Worm (Caenorhabditis elegans): Measurements from ENCODE around the gene F21C10.18.

- TF ChIP-seq cog-1 (tag; optimal IDR thresholded peaks at IDR 0.05), result no peak
- TF ChIP-seq flt-1 (GFP tag; IDR thresholded peaks at IDR 0.05), result no peak
- no peak for TF ChIP-seq T22C8.4 (GFP tag; IDR thresholded peaks at IDR 0.05)
- no peak for TF ChIP-seq ztf-29 (GFP tag; IDR thresholded peaks at IDR 0.05)
- TF ChIP-seq ref-1 (GFP tag; conservative IDR thresholded peaks at IDR 0.05), result no peak
- no peak for TF ChIP-seq med-1 (GFP tag; optimal IDR thresholded peaks at IDR 0.05; ENCODE audit: insufficient read depth)
- TF ChIP-seq klf-2 (GFP tag; conservative IDR thresholded peaks at IDR 0.05), result no peak
- no peak for TF ChIP-seq tab-1 (GFP tag; IDR thresholded peaks at IDR 0.05)
- no peak for TF ChIP-seq ztf-23 (GFP tag; IDR thresholded peaks at IDR 0.05)
These were observed 7.3 kb upstream of the F21C10.18 start, which contains the start of gene frpr-6 for ce11 chrV:9101062-9101461.
